Worm (Caenorhabditis elegans) whole organism, L4 larva: ENCODE measurements around the gene chil-7.

Source experiments
- D1046.2 ChIP-seq: fragments of 200-800 bp; sonication (Bioruptor generic); IDR thresholded peaks from 2 replicates; pipeline ENCODE4 v1.3.6; 2022; ENCODE audit warnings: missing genetic modification characterization, missing compliant biosample characterization
- F10B5.3 ChIP-seq: sonication (generic microtip); optimal IDR thresholded peaks from 2 replicates; lab custom pipeline; 2016; ENCODE audit warnings: mild to moderate bottlenecking, missing genetic modification characterization, missing compliant biosample characterization
- F49E8.2 ChIP-seq: sonication (generic microtip); optimal IDR thresholded peaks from 2 replicates; lab custom pipeline; 2016; ENCODE audit warnings: missing compliant biosample characterization, mild to moderate bottlenecking, missing genetic modification characterization, borderline replicate concordance
- T26A8.4 ChIP-seq: fragments of 200-800 bp; sonication (Bioruptor generic); IDR thresholded peaks from 2 replicates; pipeline ENCODE4 v1.3.6; 2022; ENCODE audit warnings: missing genetic modification characterization, missing compliant biosample characterization
- Y48G9A.11 ChIP-seq: fragments of 200-800 bp; sonication (Bioruptor generic); IDR thresholded peaks from 2 replicates; pipeline ENCODE4 v1.3.6; 2022; ENCODE audit warnings: missing genetic modification reagents, missing genetic modification characterization, missing compliant biosample characterization
- Y5F2A.4 ChIP-seq: fragments of 200-800 bp; sonication (Bioruptor generic); optimal IDR thresholded peaks from 2 replicates; lab custom pipeline; 2018; ENCODE audit warnings: mild to moderate bottlenecking, missing genetic modification characterization, missing compliant biosample characterization
- aha-1 ChIP-seq: fragments of 150-350 bp; peaks from one replicate; lab custom pipeline; 2014; ENCODE audit warnings: missing biosample characterization, missing genetic modification characterization
- arid-1 ChIP-seq: fragments of 200-800 bp; sonication (Bioruptor generic); conservative IDR thresholded peaks from 2 replicates; pipeline ENCODE4 v1.3.6; 2022; ENCODE audit warnings: missing genetic modification reagents, missing genetic modification characterization, missing compliant biosample characterization
- attf-4 ChIP-seq: sonication (generic microtip); optimal IDR thresholded peaks from 3 replicates; lab custom pipeline; 2017; ENCODE audit warnings: missing biosample characterization, missing genetic modification characterization
- ceh-20 ChIP-seq: fragments of 200-800 bp; sonication (Bioruptor generic); IDR thresholded peaks from 2 replicates; pipeline ENCODE4 v1.3.6; 2022; ENCODE audit warnings: missing genetic modification reagents, missing genetic modification characterization, missing compliant biosample characterization
- ceh-28 ChIP-seq: fragments of 150-350 bp; optimal IDR thresholded peaks from 2 replicates; lab custom pipeline; 2014; ENCODE audit warnings: missing biosample characterization, missing genetic modification reagents, missing genetic modification characterization
- daf-8 ChIP-seq: fragments of 200-800 bp; sonication (Bioruptor generic); IDR thresholded peaks from 2 replicates; pipeline ENCODE4 v1.3.6; 2022; ENCODE audit warnings: missing genetic modification characterization, missing compliant biosample characterization
- dmd-6 ChIP-seq: fragments of 200-800 bp; sonication (Bioruptor generic); IDR thresholded peaks from 2 replicates; pipeline ENCODE4 v1.3.6; 2022; ENCODE audit warnings: missing genetic modification reagents, missing genetic modification characterization, missing compliant biosample characterization
- duxl-1 ChIP-seq: sonication (generic microtip); optimal IDR thresholded peaks from 2 replicates; lab custom pipeline; 2016; ENCODE audit warnings: mild to moderate bottlenecking, missing genetic modification characterization, moderate library complexity, missing compliant biosample characterization; ENCODE audit not compliant: poor library complexity
- fos-1 ChIP-seq: fragments of 150-350 bp; optimal IDR thresholded peaks from 2 replicates; lab custom pipeline; 2014; ENCODE audit warnings: missing biosample characterization, missing genetic modification characterization
- gei-8 ChIP-seq: fragments of 200-800 bp; sonication (Bioruptor generic); optimal IDR thresholded peaks from 2 replicates; lab custom pipeline; 2018; ENCODE audit warnings: mild to moderate bottlenecking, missing genetic modification characterization, missing compliant biosample characterization
- hmg-1.1 ChIP-seq: fragments of 200-800 bp; sonication (Bioruptor generic); IDR thresholded peaks from 2 replicates; pipeline ENCODE4 v1.3.6; 2022; ENCODE audit warnings: missing genetic modification reagents, missing genetic modification characterization, missing compliant biosample characterization
- lim-7 ChIP-seq: fragments of 200-800 bp; sonication (Bioruptor generic); IDR thresholded peaks from 2 replicates; pipeline ENCODE4 v1.3.6; 2022; ENCODE audit warnings: missing genetic modification characterization, missing compliant biosample characterization
- lin-29 ChIP-seq: fragments of 200-800 bp; sonication (Bioruptor generic); IDR thresholded peaks from 2 replicates; pipeline ENCODE4 v1.3.6; 2022; ENCODE audit warnings: missing genetic modification reagents, missing genetic modification characterization, missing compliant biosample characterization
- lsy-2 ChIP-seq, 2 experiments: fragments of 150-350 bp in 1 of 2; sonication (generic microtip) in 1 of 2; optimal IDR thresholded peaks; 2 replicates each; lab custom pipeline; 2014 to 2017; ENCODE audit warnings: missing biosample characterization in 2 of 2, missing genetic modification characterization in 2 of 2
- madf-5 ChIP-seq, 2 experiments: fragments of 200-800 bp; sonication (Bioruptor generic); IDR thresholded peaks; 2 replicates each; pipeline ENCODE4 v1.3.6; 2022; ENCODE audit warnings: missing compliant biosample characterization in 2 of 2, missing genetic modification characterization in 2 of 2
- mdt-29 ChIP-seq: fragments of 200-800 bp; sonication (Bioruptor generic); IDR thresholded peaks from 2 replicates; pipeline ENCODE4 v1.3.6; 2022; ENCODE audit warnings: missing genetic modification reagents, missing genetic modification characterization, missing compliant biosample characterization
- mep-1 ChIP-seq: fragments of 150-350 bp; sonication (generic microtip); optimal IDR thresholded peaks from 3 replicates; lab custom pipeline; 2014; ENCODE audit warnings: missing biosample characterization, missing genetic modification characterization
- mes-2 ChIP-seq: sonication (generic microtip); optimal IDR thresholded peaks from 2 replicates; lab custom pipeline; 2016; ENCODE audit warnings: missing genotype, mild to moderate bottlenecking, missing genetic modification characterization, missing compliant biosample characterization; ENCODE audit not compliant: poor library complexity, severe bottlenecking
- mxl-2 ChIP-seq: fragments of 200-800 bp; sonication (Bioruptor generic); conservative IDR thresholded peaks from 2 replicates; pipeline ENCODE4 v1.3.6; 2022; ENCODE audit warnings: missing genetic modification reagents, missing genetic modification characterization, missing compliant biosample characterization
- nhr-102 ChIP-seq: sonication (generic microtip); optimal IDR thresholded peaks from 2 replicates; lab custom pipeline; 2016; ENCODE audit warnings: mild to moderate bottlenecking, missing genetic modification characterization, moderate library complexity, missing compliant biosample characterization
- nhr-111 ChIP-seq: fragments of 200-800 bp; sonication (Bioruptor generic); optimal IDR thresholded peaks from 2 replicates; lab custom pipeline; 2018; ENCODE audit warnings: mild to moderate bottlenecking, missing genetic modification characterization, missing compliant biosample characterization
- nhr-237 ChIP-seq: sonication (generic microtip); optimal IDR thresholded peaks from 2 replicates; lab custom pipeline; 2017; ENCODE audit warnings: missing biosample characterization, missing genetic modification characterization
- nhr-25 ChIP-seq: sonication (generic microtip); optimal IDR thresholded peaks from 2 replicates; lab custom pipeline; 2017; ENCODE audit warnings: missing genetic modification characterization, mild to moderate bottlenecking, missing compliant biosample characterization, antibody characterized with exemption, moderate library complexity, borderline replicate concordance; ENCODE audit not compliant: insufficient read depth
- nhr-28 ChIP-seq: fragments of 150-350 bp; optimal IDR thresholded peaks from 2 replicates; lab custom pipeline; 2014; ENCODE audit warnings: missing biosample characterization, missing genetic modification characterization
- nhr-48 ChIP-seq: sonication (generic microtip); optimal IDR thresholded peaks from 2 replicates; lab custom pipeline; 2016; ENCODE audit warnings: mild to moderate bottlenecking, missing genetic modification characterization, missing compliant biosample characterization
- nhr-6 ChIP-seq: fragments of 150-350 bp; optimal IDR thresholded peaks from 2 replicates; lab custom pipeline; 2014; ENCODE audit warnings: missing biosample characterization, missing genetic modification characterization
- php-3 ChIP-seq: fragments of 200-800 bp; sonication (Bioruptor generic); IDR thresholded peaks from 2 replicates; pipeline ENCODE4 v1.3.6; 2022; ENCODE audit warnings: missing genetic modification reagents, missing genetic modification characterization, missing compliant biosample characterization
- rbr-2 ChIP-seq: sonication (generic microtip); optimal IDR thresholded peaks from 2 replicates; lab custom pipeline; 2016; ENCODE audit warnings: missing genotype, missing genetic modification characterization, missing compliant biosample characterization
- spr-3 ChIP-seq: fragments of 200-800 bp; sonication (Bioruptor generic); optimal IDR thresholded peaks from 2 replicates; lab custom pipeline; 2018; ENCODE audit warnings: mild to moderate bottlenecking, missing genetic modification characterization, missing compliant biosample characterization
- tra-1 ChIP-seq: fragments of 200-800 bp; sonication (Bioruptor generic); IDR thresholded peaks from 2 replicates; pipeline ENCODE4 v1.3.6; 2022; ENCODE audit warnings: missing genetic modification reagents, missing genetic modification characterization, missing compliant biosample characterization
- unc-62 ChIP-seq, 3 experiments: fragments of 150-350 bp in 1 of 3; sonication (generic microtip); optimal IDR thresholded peaks in 2 of 3; peaks in 1 of 3; 1 replicate in 1 of 3; 2 replicates in 2 of 3; lab custom pipeline; 2014 to 2017; ENCODE audit warnings: missing biosample characterization in 3 of 3, missing genetic modification characterization in 3 of 3, missing genetic modification reagents in 3 of 3, missing genotype in 1 of 3
- vab-7 ChIP-seq: fragments of 200-800 bp; sonication (Bioruptor generic); IDR thresholded peaks from 2 replicates; pipeline ENCODE4 v1.3.6; 2022; ENCODE audit warnings: missing genetic modification reagents, missing genetic modification characterization, missing compliant biosample characterization
- zfp-3 ChIP-seq: fragments of 200-800 bp; sonication (Bioruptor generic); conservative IDR thresholded peaks from 2 replicates; pipeline ENCODE4 v1.3.6; 2022; ENCODE audit warnings: missing genetic modification reagents, missing genetic modification characterization, missing compliant biosample characterization
- zip-11 ChIP-seq: fragments of 200-800 bp; sonication (Bioruptor generic); IDR thresholded peaks from 2 replicates; pipeline ENCODE4 v1.3.6; 2022; ENCODE audit warnings: missing genetic modification characterization, missing compliant biosample characterization
- zip-2 ChIP-seq: fragments of 150-350 bp; optimal IDR thresholded peaks from 2 replicates; lab custom pipeline; 2014; ENCODE audit warnings: missing biosample characterization, missing genetic modification characterization
- ztf-11 ChIP-seq: fragments of 150-350 bp; optimal IDR thresholded peaks from 2 replicates; lab custom pipeline; 2014; ENCODE audit warnings: missing biosample characterization, missing genetic modification characterization

The chil-7 gene

ce11 chrII:9888549-9888948 lies 17.6 kb upstream of the chil-7 start:
- TF ChIP-seq unc-62 (GFP tag; optimal IDR thresholded peaks at IDR 0.05 in 1 of 2; lab: Kevin White, UChicago): peak in 1 of 2 experiments; percentile 93
- no peak for TF ChIP-seq unc-62 (tag; optimal IDR thresholded peaks at IDR 0.05; lab: Kevin White, UChicago)
- no peak for TF ChIP-seq php-3 (GFP tag; lab: Robert Waterston, UW)

- TF ChIP-seq zip-2 (tag; lab: Kevin White, UChicago) (no peak), fos-1 (tag; lab: Kevin White, UChicago) (no peak), ztf-11 (no peak), ceh-20 (GFP tag; lab: Robert Waterston, UW) (no peak), lim-7 (GFP tag; lab: Robert Waterston, UW) (0 out of 2 replicates have a peak, but pooled peaks have one; percentile 18), arid-1 (GFP tag; lab: Robert Waterston, UW) (no peak), F49E8.2 (tag; lab: Kevin White, UChicago) (no peak), nhr-6 (tag; lab: Kevin White, UChicago) (no peak), nhr-25 (tag; lab: Kevin White, UChicago) (peak; percentile 26), spr-3 (GFP tag; lab: Kevin White, UChicago) (peak; percentile 10), Y48G9A.11 (no peak), tra-1 (0 out of 2 replicates have a peak, but pooled peaks have one; percentile 16), nhr-111 (GFP tag; lab: Kevin White, UChicago) (no peak), madf-5 (GFP tag; IDR thresholded peaks at IDR 0.05; lab: Robert Waterston, UW) (no peak), zfp-3 (GFP tag; lab: Robert Waterston, UW) (0 out of 2 replicates have a peak, but pooled peaks have one; percentile 29), mep-1 (tag; lab: Kevin White, UChicago) (no peak), mes-2 (peak; percentile 22), duxl-1 (tag; lab: Kevin White, UChicago) (peak; percentile 46), T26A8.4 (GFP tag; lab: Robert Waterston, UW) (0 out of 2 replicates have a peak, but pooled peaks have one; percentile 49), nhr-102 (peak; percentile 32), F10B5.3 (peak; percentile 3), zip-11 (GFP tag; lab: Robert Waterston, UW) (no peak), rbr-2 (no peak)
These were observed 15.2 kb upstream of the chil-7 start, which contains the start of gene algn-8 for ce11 chrII:9886216-9886615. Gene algn-8 (minus strand): TSS chrII:9886442.

- TF ChIP-seq gei-8 (GFP tag; lab: Kevin White, UChicago) (no peak), nhr-28 (peak; percentile 11)
- TF ChIP-seq, all 104 proteins: peak for 1
These were observed 9.9 kb upstream of the chil-7 start, which contains the start of gene C08H9.15 for ce11 chrII:9880826-9881225. Gene C08H9.15 (plus strand): TSS chrII:9881193.

- peak; percentile 73 for TF ChIP-seq aha-1
- peak in 1 of 2 experiments; percentile 8 for TF ChIP-seq unc-62 (GFP tag; optimal IDR thresholded peaks at IDR 0.05 in 1 of 2; lab: Kevin White, UChicago)
- TF ChIP-seq unc-62 (tag; optimal IDR thresholded peaks at IDR 0.05; lab: Kevin White, UChicago): no peak
- TF ChIP-seq D1046.2 (GFP tag; lab: Robert Waterston, UW): no peak
- TF ChIP-seq, all 104 proteins: peak for 2
These were observed 8.8 kb upstream of the chil-7 start for ce11 chrII:9879815-9880214.

- no peak for TF ChIP-seq zfp-3 (GFP tag; lab: Robert Waterston, UW)
- TF ChIP-seq mdt-29: no peak
- no peak for TF ChIP-seq nhr-48 (tag; lab: Kevin White, UChicago)
- TF ChIP-seq vab-7 (GFP tag; lab: Robert Waterston, UW): no peak
- TF ChIP-seq nhr-237 (tag; lab: Kevin White, UChicago): no peak
- TF ChIP-seq ceh-28 (tag; lab: Kevin White, UChicago): no peak
- no peak for TF ChIP-seq lin-29 (GFP tag; lab: Robert Waterston, UW)
- no peak for TF ChIP-seq attf-4 (tag; lab: Kevin White, UChicago)
- TF ChIP-seq daf-8 (GFP tag; lab: Robert Waterston, UW): no peak
- no peak for TF ChIP-seq hmg-1.1 (GFP tag; lab: Robert Waterston, UW)
- no peak for TF ChIP-seq Y5F2A.4 (GFP tag; lab: Kevin White, UChicago)
- no peak for TF ChIP-seq mxl-2 (GFP tag; lab: Robert Waterston, UW)
- TF ChIP-seq lsy-2 (tag; optimal IDR thresholded peaks at IDR 0.05; lab: Kevin White, UChicago): no peak
- no peak for TF ChIP-seq T26A8.4 (GFP tag; lab: Robert Waterston, UW)
- TF ChIP-seq dmd-6: no peak
- TF ChIP-seq F10B5.3: no peak
These were observed 3.7 kb upstream of the chil-7 start, which contains the start of the genes chil-2 and ctsa-3.2 for ce11 chrII:9874508-9875229. Gene chil-2 (minus strand): TSS chrII:9874608. Gene ctsa-3.2 (plus strand): TSS chrII:9875179.
